Fruit fly (Drosophila melanogaster): ENCODE results near the gene CG14947.

Gene CG14947

DNA sequence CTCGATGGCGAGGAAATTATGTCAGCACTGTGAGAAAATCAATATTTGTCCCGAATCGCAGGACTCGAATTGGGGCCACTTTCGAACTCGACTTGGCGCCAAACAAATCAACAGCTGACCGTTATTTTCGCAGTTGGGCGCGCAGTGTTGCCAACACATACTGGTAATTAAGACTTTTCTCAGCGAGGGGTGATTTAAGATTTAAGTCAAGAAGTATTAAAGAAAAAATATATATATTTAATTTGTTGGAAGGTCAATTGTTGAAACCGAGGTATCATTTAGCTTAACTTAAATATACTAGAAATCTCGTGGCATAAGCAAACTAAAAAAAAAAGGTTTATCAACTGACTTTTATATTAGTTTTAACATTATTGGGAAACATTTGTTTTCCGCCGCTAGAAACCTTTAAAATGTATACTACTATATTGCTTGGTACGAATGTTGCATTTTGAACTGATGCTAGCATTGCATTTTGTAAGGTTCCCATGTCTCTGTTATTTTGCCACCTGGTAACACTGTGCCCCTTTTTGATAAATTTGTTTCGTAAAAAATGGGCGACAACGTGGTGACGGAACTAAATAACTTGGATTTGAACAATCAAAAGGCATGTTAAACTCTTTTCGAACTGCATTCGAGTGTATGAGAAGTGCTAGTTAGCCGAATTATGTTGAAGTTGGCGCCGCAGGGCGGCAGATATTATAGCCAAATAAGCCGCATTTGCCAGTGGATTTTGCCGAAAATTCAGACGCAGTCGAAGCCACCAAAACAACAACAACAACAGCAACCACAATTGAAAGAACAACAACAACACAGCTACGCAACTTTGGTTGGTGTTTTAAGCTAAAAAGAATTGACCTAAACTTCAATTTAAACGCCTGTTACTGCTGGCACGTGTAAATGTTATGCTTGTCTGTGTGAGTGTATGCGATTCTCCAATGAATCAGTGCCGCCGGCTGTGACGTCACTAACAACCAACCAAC is 27.6 kb downstream of the CG14947 start, which contains the start of the genes Patsas and ThrRS (continued):
- peak; percentile 73 for TF ChIP-seq CG11902 (GFP tag; optimal IDR thresholded peaks at IDR 0.05)
- TF ChIP-seq CG8632 (GFP tag; optimal IDR thresholded peaks at IDR 0.05) = no peak
- peak; percentile 76 for TF ChIP-seq Sox15 (GFP tag; optimal IDR thresholded peaks at IDR 0.05)
- TF ChIP-seq fd59A (GFP tag; optimal IDR thresholded peaks at IDR 0.05) = peak; percentile 52
- peak; percentile 83 for TF ChIP-seq CG8119 (GFP tag; IDR thresholded peaks at IDR 0.05)
- TF ChIP-seq CG6163 (GFP tag; IDR thresholded peaks at IDR 0.05) = peak; percentile 77; the same call in 1 of the 3 replicates
- peak; percentile 93 for TF ChIP-seq Eip78C (GFP tag)

DNA sequence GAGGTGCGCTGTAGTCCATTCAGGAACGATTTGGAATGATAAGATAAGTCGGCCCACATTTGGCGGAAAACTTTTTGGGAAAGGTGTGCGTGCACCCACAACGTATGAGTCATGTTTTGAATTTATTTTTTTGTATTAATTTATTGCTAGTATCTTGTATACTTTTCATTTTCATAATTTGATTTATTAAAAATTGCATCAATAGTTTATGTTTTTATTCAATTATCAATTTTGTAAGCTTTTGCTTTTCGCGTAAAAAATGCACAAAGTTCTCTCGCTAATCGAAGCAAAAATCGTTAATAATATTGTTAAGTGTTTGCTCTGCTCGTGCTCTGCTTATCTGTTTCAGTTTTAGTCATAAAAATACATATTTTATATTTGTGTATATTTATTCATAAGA is 31.2 kb downstream of the CG14947 start:
- TF ChIP-seq dac (GFP tag; optimal IDR thresholded peaks at IDR 0.05) = no peak
- no peak for TF ChIP-seq CG10669 (GFP tag; optimal IDR thresholded peaks at IDR 0.05)
- no peak for TF ChIP-seq CG8319 (GFP tag; optimal IDR thresholded peaks at IDR 0.05)
- TF ChIP-seq Sox102F (GFP tag; optimal IDR thresholded peaks at IDR 0.05) = no peak
- no peak for TF ChIP-seq pdm3 (GFP tag; optimal IDR thresholded peaks at IDR 0.05)
- TF ChIP-seq CG3919 (GFP tag; optimal IDR thresholded peaks at IDR 0.05) = no peak
- no peak for TF ChIP-seq salr (GFP tag; optimal IDR thresholded peaks at IDR 0.05)
- no peak for TF ChIP-seq fd85E (GFP tag; optimal IDR thresholded peaks at IDR 0.05)
- no peak for TF ChIP-seq topi (GFP tag; optimal IDR thresholded peaks at IDR 0.05)
- TF ChIP-seq svp (GFP tag) = no peak
- TF ChIP-seq fd59A (GFP tag; optimal IDR thresholded peaks at IDR 0.05) = no peak
- no peak for TF ChIP-seq acj6 (GFP tag; optimal IDR thresholded peaks at IDR 0.05)

DNA sequence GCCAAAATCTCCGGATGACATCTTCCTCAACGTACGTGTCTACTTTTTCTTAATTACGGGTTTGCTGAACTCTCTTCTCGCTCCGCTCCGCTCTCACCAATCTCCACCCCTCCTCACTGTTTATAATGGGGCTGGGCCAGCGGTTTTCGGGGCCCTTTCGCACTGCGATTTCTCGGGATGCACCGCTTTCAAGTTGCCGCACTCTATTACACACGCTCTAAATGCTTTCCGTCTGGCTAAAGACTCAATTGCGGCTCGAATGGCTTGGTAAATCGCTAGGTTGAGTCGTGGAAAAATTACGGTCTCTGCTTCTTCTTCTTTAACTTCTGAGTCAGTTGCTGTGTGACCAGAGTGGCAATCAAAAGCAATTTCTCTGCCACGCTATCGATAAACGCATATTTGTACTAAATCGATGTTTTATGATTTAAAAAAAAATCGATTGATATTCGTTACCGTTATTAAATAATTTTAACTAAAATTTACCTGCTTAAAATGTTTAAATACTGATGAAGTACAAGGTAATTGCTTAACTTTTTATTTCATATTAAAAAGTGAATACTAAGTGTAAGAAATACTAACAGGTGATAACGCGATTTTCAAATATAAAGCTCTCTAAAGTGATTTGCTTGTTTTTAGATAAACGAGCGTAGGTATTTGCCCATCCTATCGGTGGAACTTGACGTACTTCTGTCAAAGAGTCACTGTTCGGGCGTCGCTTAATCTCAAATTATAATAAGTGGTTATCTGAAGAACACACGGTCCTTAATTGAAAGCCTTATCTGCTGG is 33.1 kb downstream of the CG14947 start, which contains the start of the genes Rab6 and Phae1:
Gene Rab6, minus strand, starts transcription at position 338 of the 786 bp plus-strand sequence.
Gene Phae1, plus strand, starts transcription at position 639 of the 786 bp plus-strand sequence.
- TF ChIP-seq CG1621 (tag; optimal IDR thresholded peaks at IDR 0.05) (peak; percentile 73), CG3032 (tag; optimal IDR thresholded peaks at IDR 0.05) (peak; percentile 6), salr (GFP tag; optimal IDR thresholded peaks at IDR 0.05) (no peak), CG4318 (GFP tag; optimal IDR thresholded peaks at IDR 0.05) (no peak), svp (GFP tag) (peak; percentile 77), spab (GFP tag; optimal IDR thresholded peaks at IDR 0.05) (no peak), CG6854 (GFP tag; optimal IDR thresholded peaks at IDR 0.05) (peak; percentile 68), Eip93F (GFP tag; optimal IDR thresholded peaks at IDR 0.05) (no peak), ss (GFP tag; optimal IDR thresholded peaks at IDR 0.05) (no peak), Blimp-1 (GFP tag; optimal IDR thresholded peaks at IDR 0.05) (no peak), Ets21C (GFP tag; optimal IDR thresholded peaks at IDR 0.05) (no peak), Eip78C (GFP tag) (peak; percentile 15), Lpt (GFP tag; optimal IDR thresholded peaks at IDR 0.05) (no peak), CG6276 (GFP tag; optimal IDR thresholded peaks at IDR 0.05) (no peak), CG6163 (GFP tag; IDR thresholded peaks at IDR 0.05) (no peak), Met (GFP tag; optimal IDR thresholded peaks at IDR 0.05) (no peak), lz (GFP tag; optimal IDR thresholded peaks at IDR 0.05) (no peak), CG31627 (GFP tag; optimal IDR thresholded peaks at IDR 0.05) (no peak)

- TF ChIP-seq Eip78C (GFP tag) (peak; percentile 32), salr (GFP tag; optimal IDR thresholded peaks at IDR 0.05) (no peak)
Observed at dm6 chr2L:12110810-12111209, 34.9 kb downstream of the CG14947 start, which contains the start of gene Phae2. Gene Phae2, plus strand, starts transcription at chr2L:12111110.

Measured in whole organism, prepupa.